Fruit fly (Drosophila melanogaster) whole organism, embryonic: Measurements from ENCODE around the gene CG6325.

Experiments
- Adf1 ChIP-seq: fragments of 200-800 bp; sonication (Bioruptor generic); IDR thresholded peaks from 2 replicates; pipeline ENCODE4 v1.3.6; 2022; ENCODE audit warnings: missing biosample characterization, missing genetic modification characterization
- Bdp1 ChIP-seq: fragments of 200-800 bp; sonication (Bioruptor generic); optimal IDR thresholded peaks from 3 replicates; lab custom pipeline; 2016; ENCODE audit warnings: missing biosample characterization, missing genetic modification characterization
- Blimp-1 ChIP-seq: fragments of 200-800 bp; sonication (Bioruptor generic); optimal IDR thresholded peaks from 3 replicates; lab custom pipeline; 2018; ENCODE audit warnings: missing biosample characterization, missing genetic modification characterization, mild to moderate bottlenecking, moderate library complexity, missing genetic modification reagents
- C15 ChIP-seq: fragments of 200-800 bp; sonication (Bioruptor generic); IDR thresholded peaks from 3 replicates; pipeline ENCODE4 v1.3.6; 2022; ENCODE audit warnings: missing biosample characterization, missing genetic modification characterization
- CG1024 ChIP-seq: fragments of 200-800 bp; sonication (Bioruptor generic); IDR thresholded peaks from 2 replicates; pipeline ENCODE4 v1.3.6; 2022; ENCODE audit warnings: missing biosample characterization, missing genetic modification characterization
- CG11093 ChIP-seq: fragments of 200-800 bp; sonication (Bioruptor generic); IDR thresholded peaks from 3 replicates; pipeline ENCODE4 v1.3.6; 2022; ENCODE audit warnings: missing biosample characterization, missing genetic modification characterization
- CG11504 ChIP-seq: fragments of 200-800 bp; sonication (Bioruptor generic); optimal IDR thresholded peaks from 3 replicates; lab custom pipeline; 2019; ENCODE audit warnings: missing biosample characterization, mild to moderate bottlenecking, missing genetic modification characterization, moderate library complexity
- CG11696 ChIP-seq: fragments of 200-800 bp; sonication (Bioruptor generic); IDR thresholded peaks from 2 replicates; pipeline ENCODE4 v1.3.6; 2022; ENCODE audit warnings: missing biosample characterization, missing genetic modification characterization
- CG12299 ChIP-seq: fragments of 200-800 bp; sonication (Bioruptor generic); optimal IDR thresholded peaks from 2 replicates; lab custom pipeline; 2018; ENCODE audit warnings: missing biosample characterization, mild to moderate bottlenecking, missing genetic modification characterization
- CG1529 ChIP-seq: fragments of 200-800 bp; sonication (Bioruptor generic); optimal IDR thresholded peaks from 3 replicates; lab custom pipeline; 2018; ENCODE audit warnings: missing biosample characterization, missing genetic modification characterization
- CG1602 ChIP-seq: fragments of 200-800 bp; sonication (Bioruptor generic); optimal IDR thresholded peaks from 3 replicates; lab custom pipeline; 2016; ENCODE audit warnings: missing biosample characterization, missing genetic modification characterization
- CG17802 ChIP-seq: fragments of 200-800 bp; sonication (Bioruptor generic); optimal IDR thresholded peaks from 2 replicates; lab custom pipeline; 2018; ENCODE audit warnings: missing biosample characterization, mild to moderate bottlenecking, missing genetic modification characterization, moderate library complexity
- CG1832 ChIP-seq: fragments of 200-800 bp; sonication (Bioruptor generic); optimal IDR thresholded peaks from 2 replicates; lab custom pipeline; 2017; ENCODE audit warnings: missing biosample characterization, mild to moderate bottlenecking, missing genetic modification characterization, inconsistent platforms
- CG2712 ChIP-seq: fragments of 200-800 bp; optimal IDR thresholded peaks from 3 replicates; lab custom pipeline; 2019; ENCODE audit warnings: missing biosample characterization, mild to moderate bottlenecking, missing genetic modification characterization, moderate library complexity
- CG32767 ChIP-seq: fragments of 200-800 bp; sonication (Bioruptor generic); IDR thresholded peaks from 2 replicates; pipeline ENCODE4 v1.3.6; 2022; ENCODE audit warnings: missing biosample characterization, missing genetic modification characterization
- CG3838 ChIP-seq: fragments of 200-800 bp; sonication (Bioruptor generic); optimal IDR thresholded peaks from 3 replicates; lab custom pipeline; 2016; ENCODE audit warnings: missing biosample characterization, missing genetic modification characterization
- CG7786 ChIP-seq: fragments of 200-800 bp; sonication (Bioruptor generic); optimal IDR thresholded peaks from 2 replicates; lab custom pipeline; 2016; ENCODE audit warnings: missing biosample characterization, missing genetic modification characterization
- CG7987 ChIP-seq: fragments of 200-800 bp; sonication (Bioruptor generic); optimal IDR thresholded peaks from 2 replicates; lab custom pipeline; 2018; ENCODE audit warnings: missing biosample characterization, mild to moderate bottlenecking, missing genetic modification characterization, moderate library complexity
- CG8388 ChIP-seq: fragments of 200-800 bp; sonication (Bioruptor generic); optimal IDR thresholded peaks from 2 replicates; lab custom pipeline; 2019; ENCODE audit warnings: missing biosample characterization, mild to moderate bottlenecking, missing genetic modification characterization, moderate library complexity
- CG9437 ChIP-seq: fragments of 200-800 bp; sonication (Bioruptor generic); optimal IDR thresholded peaks from 2 replicates; lab custom pipeline; 2018; ENCODE audit warnings: missing biosample characterization, mild to moderate bottlenecking, missing genetic modification characterization
- CG9797 ChIP-seq: fragments of 200-800 bp; sonication (Bioruptor generic); optimal IDR thresholded peaks from 3 replicates; lab custom pipeline; 2018; ENCODE audit warnings: missing biosample characterization, mild to moderate bottlenecking, missing genetic modification characterization
- CG9876 ChIP-seq: fragments of 200-800 bp; sonication (Bioruptor generic); optimal IDR thresholded peaks from 2 replicates; lab custom pipeline; 2016; ENCODE audit warnings: missing biosample characterization, missing genetic modification characterization
- CG9932 ChIP-seq: fragments of 200-800 bp; sonication (Bioruptor generic); IDR thresholded peaks from 2 replicates; pipeline ENCODE4 v1.3.6; 2022; ENCODE audit warnings: missing biosample characterization, missing genetic modification characterization
- CHES-1-like ChIP-seq: fragments of 200-800 bp; sonication (Bioruptor generic); optimal IDR thresholded peaks from 2 replicates; lab custom pipeline; 2016; ENCODE audit warnings: missing biosample characterization, missing genetic modification characterization
- Chrac-16 ChIP-seq: fragments of 200-800 bp; sonication (Bioruptor generic); optimal IDR thresholded peaks from 3 replicates; lab custom pipeline; 2016; ENCODE audit warnings: missing biosample characterization, missing genetic modification characterization
- Dad ChIP-seq: fragments of 200-800 bp; sonication (Bioruptor generic); optimal IDR thresholded peaks from 3 replicates; lab custom pipeline; 2016; ENCODE audit warnings: missing biosample characterization, missing genetic modification characterization
- Eip74EF ChIP-seq, 2 experiments: fragments of 200-800 bp in 1 of 2; fragments of >200 bp in 1 of 2; sonication (Bioruptor generic) in 1 of 2; optimal IDR thresholded peaks; 2 replicates each; lab custom pipeline; 2017 to 2019; ENCODE audit warnings: missing biosample characterization in 2 of 2, missing genetic modification characterization in 2 of 2, mild to moderate bottlenecking in 1 of 2, moderate library complexity in 1 of 2
- Fer1 ChIP-seq: fragments of 200-800 bp; sonication (Bioruptor generic); optimal IDR thresholded peaks from 2 replicates; lab custom pipeline; 2017; ENCODE audit warnings: missing biosample characterization, mild to moderate bottlenecking, missing genetic modification characterization
- Hand ChIP-seq: fragments of 200-800 bp; sonication (Bioruptor generic); optimal IDR thresholded peaks from 2 replicates; lab custom pipeline; 2017; ENCODE audit warnings: mild to moderate bottlenecking, missing biosample characterization, missing genetic modification reagents, missing genetic modification characterization
- Med ChIP-seq: fragments of 200-800 bp; sonication (Bioruptor generic); peaks from one replicate; lab custom pipeline; 2016; ENCODE audit warnings: missing biosample characterization, missing genetic modification characterization, mild to moderate bottlenecking, inconsistent platforms, moderate library complexity
- Mrtf ChIP-seq: fragments of 200-800 bp; sonication (Bioruptor generic); IDR thresholded peaks from 3 replicates; pipeline ENCODE4 v1.3.6; 2022; ENCODE audit warnings: missing biosample characterization, missing genetic modification characterization
- NK7.1 ChIP-seq: fragments of 200-800 bp; sonication (Bioruptor generic); optimal IDR thresholded peaks from 3 replicates; lab custom pipeline; 2016; ENCODE audit warnings: missing biosample characterization, missing genetic modification characterization
- Neu2 ChIP-seq: fragments of 200-800 bp; sonication (Bioruptor generic); optimal IDR thresholded peaks from 3 replicates; lab custom pipeline; 2016; ENCODE audit warnings: missing biosample characterization, missing genetic modification characterization, borderline replicate concordance
- NfI ChIP-seq: fragments of 200-800 bp; sonication (Bioruptor generic); optimal IDR thresholded peaks from 3 replicates; lab custom pipeline; 2018; ENCODE audit warnings: missing biosample characterization, mild to moderate bottlenecking, missing genetic modification characterization, moderate library complexity
- Opbp ChIP-seq: fragments of 200-800 bp; sonication (Bioruptor generic); IDR thresholded peaks from 3 replicates; pipeline ENCODE4 v1.3.6; 2022; ENCODE audit warnings: missing biosample characterization, missing genetic modification characterization; ENCODE audit not compliant: partially characterized antibody
- ap ChIP-seq: fragments of 200-800 bp; sonication (Bioruptor generic); IDR thresholded peaks from 2 replicates; pipeline ENCODE4 v1.3.6; 2022; ENCODE audit warnings: missing biosample characterization, missing genetic modification characterization
- az2 ChIP-seq: fragments of 200-800 bp; sonication (Bioruptor generic); optimal IDR thresholded peaks from 3 replicates; lab custom pipeline; 2016; ENCODE audit warnings: missing biosample characterization, missing genetic modification characterization
- cas ChIP-seq: fragments of 200-800 bp; sonication (Bioruptor generic); IDR thresholded peaks from 2 replicates; pipeline ENCODE4 v1.3.6; 2022; ENCODE audit warnings: missing biosample characterization, missing genetic modification characterization
- cwo ChIP-seq: fragments of 200-800 bp; sonication (Bioruptor generic); optimal IDR thresholded peaks from 3 replicates; lab custom pipeline; 2017; ENCODE audit warnings: missing biosample characterization, missing genetic modification characterization, mild to moderate bottlenecking, moderate library complexity, missing genetic modification reagents
- fd102C ChIP-seq: fragments of 200-800 bp; sonication (Bioruptor generic); optimal IDR thresholded peaks from 2 replicates; lab custom pipeline; 2018; ENCODE audit warnings: missing biosample characterization, mild to moderate bottlenecking, missing genetic modification characterization, moderate library complexity
- mld ChIP-seq: fragments of 200-800 bp; sonication (Bioruptor generic); IDR thresholded peaks from 3 replicates; pipeline ENCODE4 v1.3.6; 2022; ENCODE audit warnings: missing biosample characterization, missing genetic modification characterization; ENCODE audit not compliant: partially characterized antibody
- nerfin-1 ChIP-seq: fragments of 200-800 bp; sonication (Bioruptor generic); optimal IDR thresholded peaks from 3 replicates; lab custom pipeline; 2019; ENCODE audit warnings: missing biosample characterization, mild to moderate bottlenecking, missing genetic modification characterization, moderate library complexity
- phol ChIP-seq: fragments of 200-800 bp; sonication (Bioruptor generic); optimal IDR thresholded peaks from 3 replicates; lab custom pipeline; 2018; ENCODE audit warnings: missing biosample characterization, mild to moderate bottlenecking, missing genetic modification characterization, moderate library complexity
- ranshi ChIP-seq: fragments of 200-800 bp; sonication (Bioruptor generic); IDR thresholded peaks from 2 replicates; pipeline ENCODE4 v1.3.6; 2022; ENCODE audit warnings: missing biosample characterization, missing genetic modification characterization
- schlank ChIP-seq: fragments of 200-800 bp; sonication (Bioruptor generic); optimal IDR thresholded peaks from 2 replicates; lab custom pipeline; 2018; ENCODE audit warnings: missing biosample characterization, mild to moderate bottlenecking, missing genetic modification characterization
- sens ChIP-seq: fragments of 200-800 bp; sonication (Bioruptor generic); peaks from one replicate; lab custom pipeline; 2016; ENCODE audit warnings: missing biosample characterization, missing genetic modification characterization
- sob ChIP-seq: fragments of 200-800 bp; sonication (Bioruptor generic); IDR thresholded peaks from 2 replicates; pipeline ENCODE4 v1.3.6; 2022; ENCODE audit warnings: missing biosample characterization, missing genetic modification characterization
- sr ChIP-seq: fragments of 200-800 bp; sonication (Bioruptor generic); IDR thresholded peaks from 3 replicates; pipeline ENCODE4 v1.3.6; 2022; ENCODE audit warnings: missing biosample characterization, missing genetic modification characterization
- sug ChIP-seq: fragments of 200-800 bp; optimal IDR thresholded peaks from 2 replicates; lab custom pipeline; 2019; ENCODE audit warnings: missing biosample characterization, mild to moderate bottlenecking, missing genetic modification characterization, moderate library complexity

Gene CG6325

dm6 chr3R:10356563-10357363, 50.3 kb downstream of the CG6325 start (continued):
- TF ChIP-seq CG9437 (GFP tag; lab: Kevin White, UChicago) (peak; percentile 67), phol (peak; percentile 79), az2 (GFP tag; lab: Kevin White, UChicago) (peak; percentile 77), CG1024 (GFP tag; lab: Robert Waterston, UW) (no peak), CG32767 (GFP tag; lab: Robert Waterston, UW) (no peak), CG9797 (GFP tag; lab: Kevin White, UChicago) (peak; percentile 13), schlank (no peak), Med (GFP tag; lab: Kevin White, UChicago) (peak; percentile 93), sr (GFP tag; lab: Robert Waterston, UW) (no peak), CG11696 (no peak), ranshi (no peak), nerfin-1 (tag; lab: Kevin White, UChicago) (no peak), NK7.1 (peak; percentile 72), ap (GFP tag; lab: Robert Waterston, UW) (no peak), Eip74EF (GFP tag; optimal IDR thresholded peaks at IDR 0.05; lab: Kevin White, UChicago) (no peak), CG2712 (tag; lab: Kevin White, UChicago) (peak; percentile 87), C15 (GFP tag; lab: Robert Waterston, UW) (no peak), cwo (peak; percentile 92), CHES-1-like (GFP tag; lab: Kevin White, UChicago) (peak; percentile 67), Adf1 (no peak), fd102C (GFP tag; lab: Kevin White, UChicago) (peak; percentile 39), Neu2 (peak; percentile 15), CG8388 (GFP tag; lab: Kevin White, UChicago) (peak; percentile 89), Dad (GFP tag; lab: Kevin White, UChicago) (peak; percentile 53), CG11093 (GFP tag; lab: Robert Waterston, UW) (peak; percentile 49; the same call in 1 of the 3 replicates), cas (GFP tag; lab: Robert Waterston, UW) (no peak), CG1602 (GFP tag; lab: Kevin White, UChicago) (peak; percentile 75), sob (GFP tag; lab: Robert Waterston, UW) (no peak), CG1832 (GFP tag; lab: Kevin White, UChicago) (no peak), CG12299 (tag; lab: Kevin White, UChicago) (peak; percentile 71), CG9932 (GFP tag; lab: Robert Waterston, UW) (no peak), CG9876 (GFP tag; lab: Kevin White, UChicago) (peak; percentile 20), Fer1 (GFP tag; lab: Kevin White, UChicago) (peak; percentile 81), Blimp-1 (GFP tag; lab: Kevin White, UChicago) (peak; percentile 77), Mrtf (no peak), Chrac-16 (peak; percentile 79), CG7786 (GFP tag; lab: Kevin White, UChicago) (peak; percentile 71), CG11504 (tag; lab: Kevin White, UChicago) (peak; percentile 98), mld (GFP tag; lab: Robert Waterston, UW) (no peak), NfI (peak; percentile 64), sug (tag; lab: Kevin White, UChicago) (no peak), CG3838 (GFP tag; lab: Kevin White, UChicago) (peak; percentile 79), CG7987 (GFP tag; lab: Kevin White, UChicago) (no peak), CG17802 (tag; lab: Kevin White, UChicago) (peak; percentile 41), Bdp1 (GFP tag; lab: Kevin White, UChicago) (peak; percentile 60), Hand (GFP tag; lab: Kevin White, UChicago) (peak; percentile 65), CG1529 (peak; percentile 70), sens (GFP tag; lab: Kevin White, UChicago) (peak; percentile 97), Opbp (no peak)
